Worm (Caenorhabditis elegans): ENCODE results near the gene Y62H9A.12.
"Not testable (repeated sequence)": the region's sequence is repeated elsewhere in the genome, so short reads cannot be mapped to it uniquely, and the experiment has no call there.

DNA sequence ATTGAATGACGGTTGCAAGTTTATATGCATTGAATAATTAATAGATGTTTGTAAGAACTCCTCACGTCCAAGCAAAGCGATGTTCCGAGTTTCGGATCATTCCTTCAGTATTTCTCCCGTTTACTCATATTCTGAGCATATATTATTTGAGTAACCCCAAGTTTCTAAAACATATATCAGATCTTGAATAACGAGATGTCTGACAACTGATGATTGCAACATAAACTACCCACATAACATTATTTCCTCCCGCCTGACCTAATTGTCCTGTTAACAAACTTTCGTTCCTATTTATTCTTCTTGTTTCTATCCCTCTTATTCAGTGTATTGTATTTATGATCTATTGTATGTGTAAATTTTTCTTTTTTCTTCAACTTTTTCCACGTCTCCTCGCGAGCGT is 47.2 kb downstream of the Y62H9A.12 start, which contains the start of gene C49F5.13:
- not testable (repeated sequence) for TF ChIP-seq scrt-1 (GFP tag; IDR thresholded peaks at IDR 0.05); hnd-1 (tag; optimal IDR thresholded peaks at IDR 0.05); ama-1 (optimal IDR thresholded peaks at IDR 0.05); hmg-4 (GFP tag; optimal IDR thresholded peaks at IDR 0.05); tra-4 (tag; optimal IDR thresholded peaks at IDR 0.05); ets-7 (tag; optimal IDR thresholded peaks at IDR 0.05); flt-1 (GFP tag; IDR thresholded peaks at IDR 0.05); sea-1 (GFP tag; conservative IDR thresholded peaks at IDR 0.05); ceh-36 (tag; optimal IDR thresholded peaks at IDR 0.05); B0310.2 (tag; optimal IDR thresholded peaks at IDR 0.05); hmbx-1 (tag; optimal IDR thresholded peaks at IDR 0.05); tbx-37 (GFP tag; conservative IDR thresholded peaks at IDR 0.05)
